Worm (Caenorhabditis elegans): ENCODE data around the gene dlat-2.

- TF ChIP-seq lin-13 (GFP tag; optimal IDR thresholded peaks at IDR 0.05) (no peak), lim-7 (GFP tag; IDR thresholded peaks at IDR 0.05) (no peak), mdt-29 (GFP tag; IDR thresholded peaks at IDR 0.05) (no peak), pha-4 (GFP tag; IDR thresholded peaks at IDR 0.05) (no peak), pha-4 (tag; optimal IDR thresholded peaks at IDR 0.05) (no peak), ceh-82 (tag; optimal IDR thresholded peaks at IDR 0.05) (no peak), unc-130 (GFP tag; optimal IDR thresholded peaks at IDR 0.05) (no peak), lir-3 (tag; optimal IDR thresholded peaks at IDR 0.05) (no peak)
Measured at ce11 chrIV:17427423-17427822, 47.0 kb downstream of the dlat-2 start, which contains the start of gene C06A12.3.
